Fruit fly (Drosophila melanogaster) whole organism, embryonic: ENCODE results near the gene put.

ENCODE experiments used
- Ada2b ChIP-seq: fragments of 200-800 bp; sonication (Bioruptor generic); IDR thresholded peaks from 2 replicates; pipeline ENCODE4 v1.3.6; 2022; ENCODE audit warnings: missing biosample characterization, missing genetic modification characterization
- Adf1 ChIP-seq: fragments of 200-800 bp; sonication (Bioruptor generic); IDR thresholded peaks from 2 replicates; pipeline ENCODE4 v1.3.6; 2022; ENCODE audit warnings: missing biosample characterization, missing genetic modification characterization
- CG10274 ChIP-seq: fragments of 200-800 bp; sonication (Bioruptor generic); optimal IDR thresholded peaks from 3 replicates; lab custom pipeline; 2017; ENCODE audit warnings: missing biosample characterization, mild to moderate bottlenecking, missing genetic modification characterization
- CG1602 ChIP-seq: fragments of 200-800 bp; sonication (Bioruptor generic); optimal IDR thresholded peaks from 3 replicates; lab custom pipeline; 2016; ENCODE audit warnings: missing biosample characterization, missing genetic modification characterization
- CG1603 ChIP-seq: fragments of 200-800 bp; sonication (Bioruptor generic); optimal IDR thresholded peaks from 2 replicates; lab custom pipeline; 2019; ENCODE audit warnings: missing biosample characterization, mild to moderate bottlenecking, missing genetic modification characterization, moderate library complexity
- CG16779 ChIP-seq: fragments of 200-800 bp; sonication (Bioruptor generic); IDR thresholded peaks from 2 replicates; pipeline ENCODE4 v1.3.6; 2022; ENCODE audit warnings: missing biosample characterization, missing genetic modification characterization
- CG18619 ChIP-seq: fragments of 200-800 bp; sonication (Bioruptor generic); optimal IDR thresholded peaks from 3 replicates; lab custom pipeline; 2017; ENCODE audit warnings: missing biosample characterization, mild to moderate bottlenecking, missing genetic modification characterization
- CG2120 ChIP-seq: fragments of 200-800 bp; sonication (Bioruptor generic); optimal IDR thresholded peaks from 3 replicates; lab custom pipeline; 2016; ENCODE audit warnings: missing biosample characterization, missing genetic modification characterization
- CG2875 ChIP-seq: fragments of 200-800 bp; sonication (Bioruptor generic); optimal IDR thresholded peaks from 2 replicates; lab custom pipeline; 2017; ENCODE audit warnings: missing biosample characterization, mild to moderate bottlenecking, missing genetic modification characterization, missing genetic modification reagents
- CG30020 ChIP-seq: fragments of 200-800 bp; optimal IDR thresholded peaks from 2 replicates; lab custom pipeline; 2019; ENCODE audit warnings: missing biosample characterization, mild to moderate bottlenecking, missing genetic modification characterization, moderate library complexity
- CG33213 ChIP-seq: fragments of 200-800 bp; sonication (Bioruptor generic); optimal IDR thresholded peaks from 3 replicates; lab custom pipeline; 2016; ENCODE audit warnings: missing biosample characterization, missing genetic modification characterization
- CG34422 ChIP-seq: fragments of 200-800 bp; sonication (Bioruptor generic); IDR thresholded peaks from 3 replicates; pipeline ENCODE4 v1.3.6; 2022; ENCODE audit warnings: missing biosample characterization, missing genetic modification characterization
- CG5245 ChIP-seq: fragments of 200-800 bp; sonication (Bioruptor generic); optimal IDR thresholded peaks from 3 replicates; lab custom pipeline; 2016; ENCODE audit warnings: missing biosample characterization, missing genetic modification characterization
- CG5953 ChIP-seq: fragments of 200-800 bp; sonication (Bioruptor generic); IDR thresholded peaks from 2 replicates; pipeline ENCODE4 v1.3.6; 2022; ENCODE audit warnings: missing biosample characterization, missing genetic modification characterization
- CG6175 ChIP-seq: fragments of 200-800 bp; sonication (Bioruptor generic); IDR thresholded peaks from 3 replicates; pipeline ENCODE4 v1.3.6; 2022; ENCODE audit warnings: missing biosample characterization, missing genetic modification characterization
- CG6689 ChIP-seq: fragments of 200-800 bp; sonication (Bioruptor generic); IDR thresholded peaks from 2 replicates; pipeline ENCODE4 v1.3.6; 2022; ENCODE audit warnings: missing biosample characterization, missing genetic modification characterization
- CG9876 ChIP-seq: fragments of 200-800 bp; sonication (Bioruptor generic); optimal IDR thresholded peaks from 2 replicates; lab custom pipeline; 2016; ENCODE audit warnings: missing biosample characterization, missing genetic modification characterization
- CHES-1-like ChIP-seq: fragments of 200-800 bp; sonication (Bioruptor generic); optimal IDR thresholded peaks from 2 replicates; lab custom pipeline; 2016; ENCODE audit warnings: missing biosample characterization, missing genetic modification characterization
- Doc3 ChIP-seq: fragments of 200-800 bp; sonication (Bioruptor generic); IDR thresholded peaks from 3 replicates; pipeline ENCODE4 v1.3.6; 2022; ENCODE audit warnings: missing biosample characterization, missing genetic modification characterization; ENCODE audit not compliant: partially characterized antibody
- E2f2 ChIP-seq: fragments of 200-800 bp; sonication (Bioruptor generic); IDR thresholded peaks from 2 replicates; pipeline ENCODE4 v1.3.6; 2022; ENCODE audit warnings: missing biosample characterization, missing genetic modification characterization
- HmgD ChIP-seq: fragments of 200-800 bp; sonication (Bioruptor generic); optimal IDR thresholded peaks from 3 replicates; lab custom pipeline; 2016; ENCODE audit warnings: missing biosample characterization, missing genetic modification characterization
- Hsf ChIP-seq: fragments of 200-800 bp; sonication (Bioruptor generic); optimal IDR thresholded peaks from 3 replicates; lab custom pipeline; 2016; ENCODE audit warnings: missing biosample characterization, missing genetic modification characterization
- Med ChIP-seq: fragments of 200-800 bp; sonication (Bioruptor generic); peaks from one replicate; lab custom pipeline; 2016; ENCODE audit warnings: missing biosample characterization, missing genetic modification characterization, mild to moderate bottlenecking, inconsistent platforms, moderate library complexity
- NC2β ChIP-seq: fragments of 200-800 bp; sonication (Bioruptor generic); optimal IDR thresholded peaks from 2 replicates; lab custom pipeline; 2016; ENCODE audit warnings: missing biosample characterization, missing genetic modification characterization
- Tbp ChIP-seq: fragments of >200 bp; optimal IDR thresholded peaks from 2 replicates; lab custom pipeline; 2018; ENCODE audit warnings: missing biosample characterization, missing genetic modification characterization
- ase ChIP-seq: fragments of 200-800 bp; sonication (Bioruptor generic); IDR thresholded peaks from 3 replicates; pipeline ENCODE4 v1.3.6; 2022; ENCODE audit warnings: missing biosample characterization, missing genetic modification characterization
- cad ChIP-seq: fragments of >200 bp; optimal IDR thresholded peaks from 2 replicates; lab custom pipeline; 2017; ENCODE audit warnings: missing biosample characterization, missing genetic modification characterization
- chm ChIP-seq: fragments of 200-800 bp; sonication (Bioruptor generic); IDR thresholded peaks from 2 replicates; pipeline ENCODE4 v1.3.6; 2022; ENCODE audit warnings: missing biosample characterization, missing genetic modification characterization
- ci ChIP-seq: fragments of 200-800 bp; sonication (Bioruptor generic); IDR thresholded peaks from 3 replicates; pipeline ENCODE4 v1.3.6; 2022; ENCODE audit warnings: missing biosample characterization, missing genetic modification characterization
- corto ChIP-seq: fragments of 200-800 bp; sonication (Bioruptor generic); optimal IDR thresholded peaks from 2 replicates; lab custom pipeline; 2016; ENCODE audit warnings: missing biosample characterization, mild to moderate bottlenecking, missing genetic modification characterization, moderate library complexity
- crol ChIP-seq: fragments of 200-800 bp; sonication (Bioruptor generic); IDR thresholded peaks from 2 replicates; pipeline ENCODE4 v1.3.6; 2022; ENCODE audit warnings: missing biosample characterization, missing genetic modification characterization
- dysf ChIP-seq: fragments of 200-800 bp; sonication (Bioruptor generic); IDR thresholded peaks from 3 replicates; pipeline ENCODE4 v1.3.6; 2022; ENCODE audit warnings: missing biosample characterization, missing genetic modification characterization
- eyg ChIP-seq: fragments of 200-800 bp; sonication (Bioruptor generic); optimal IDR thresholded peaks from 3 replicates; lab custom pipeline; 2016; ENCODE audit warnings: missing biosample characterization, missing genetic modification characterization
- fd102C ChIP-seq: fragments of 200-800 bp; sonication (Bioruptor generic); optimal IDR thresholded peaks from 2 replicates; lab custom pipeline; 2018; ENCODE audit warnings: missing biosample characterization, mild to moderate bottlenecking, missing genetic modification characterization, moderate library complexity
- ftz-f1 ChIP-seq: fragments of 200-800 bp; sonication (Bioruptor generic); optimal IDR thresholded peaks from 2 replicates; lab custom pipeline; 2016; ENCODE audit warnings: missing biosample characterization, missing genetic modification characterization
- grn ChIP-seq: fragments of 200-800 bp; sonication (Bioruptor generic); optimal IDR thresholded peaks from 3 replicates; lab custom pipeline; 2017; ENCODE audit warnings: missing biosample characterization, missing genetic modification characterization
- kay ChIP-seq: fragments of 200-800 bp; sonication (Bioruptor generic); optimal IDR thresholded peaks from 2 replicates; lab custom pipeline; 2016; ENCODE audit warnings: missing biosample characterization, missing genetic modification characterization
- ken ChIP-seq: fragments of 200-800 bp; sonication (Bioruptor generic); IDR thresholded peaks from 3 replicates; pipeline ENCODE4 v1.3.6; 2022; ENCODE audit warnings: missing biosample characterization, missing genetic modification characterization
- maf-S ChIP-seq: fragments of 200-800 bp; sonication (Bioruptor generic); optimal IDR thresholded peaks from 2 replicates; lab custom pipeline; 2016; ENCODE audit warnings: missing biosample characterization, missing genetic modification characterization
- mld ChIP-seq: fragments of 200-800 bp; sonication (Bioruptor generic); IDR thresholded peaks from 3 replicates; pipeline ENCODE4 v1.3.6; 2022; ENCODE audit warnings: missing biosample characterization, missing genetic modification characterization; ENCODE audit not compliant: partially characterized antibody
- nom ChIP-seq: fragments of 200-800 bp; sonication (Bioruptor generic); optimal IDR thresholded peaks from 2 replicates; lab custom pipeline; 2017; ENCODE audit warnings: missing biosample characterization, missing genetic modification characterization, mild to moderate bottlenecking, moderate library complexity, missing genetic modification reagents
- ranshi ChIP-seq: fragments of 200-800 bp; sonication (Bioruptor generic); IDR thresholded peaks from 2 replicates; pipeline ENCODE4 v1.3.6; 2022; ENCODE audit warnings: missing biosample characterization, missing genetic modification characterization
- sc ChIP-seq, 3 experiments: fragments of >200 bp in 2 of 3; fragments of 200-800 bp in 1 of 3; sonication (Bioruptor generic) in 1 of 3; optimal IDR thresholded peaks; 2 replicates in 2 of 3; 3 replicates in 1 of 3; lab custom pipeline; 2017; ENCODE audit warnings: mild to moderate bottlenecking in 1 of 3, missing biosample characterization in 1 of 3, missing genetic modification characterization in 1 of 3, missing genetic modification reagents in 1 of 3
- sens ChIP-seq: fragments of 200-800 bp; sonication (Bioruptor generic); peaks from one replicate; lab custom pipeline; 2016; ENCODE audit warnings: missing biosample characterization, missing genetic modification characterization
- sens-2 ChIP-seq: fragments of 200-800 bp; sonication (Bioruptor generic); IDR thresholded peaks from 2 replicates; pipeline ENCODE4 v1.3.6; 2022; ENCODE audit warnings: missing biosample characterization, missing genetic modification characterization
- so ChIP-seq: fragments of 200-800 bp; sonication (Bioruptor generic); IDR thresholded peaks from 3 replicates; pipeline ENCODE4 v1.3.6; 2022; ENCODE audit warnings: missing biosample characterization, missing genetic modification characterization
- tup ChIP-seq: fragments of 200-800 bp; sonication (Bioruptor generic); optimal IDR thresholded peaks from 2 replicates; lab custom pipeline; 2016; ENCODE audit warnings: missing biosample characterization, mild to moderate bottlenecking, missing genetic modification characterization, moderate library complexity
- unc-4 ChIP-seq: fragments of 200-800 bp; sonication (Bioruptor generic); IDR thresholded peaks from 2 replicates; pipeline ENCODE4 v1.3.6; 2022; ENCODE audit warnings: missing biosample characterization, missing genetic modification characterization; ENCODE audit not compliant: partially characterized antibody

The put gene

DNA sequence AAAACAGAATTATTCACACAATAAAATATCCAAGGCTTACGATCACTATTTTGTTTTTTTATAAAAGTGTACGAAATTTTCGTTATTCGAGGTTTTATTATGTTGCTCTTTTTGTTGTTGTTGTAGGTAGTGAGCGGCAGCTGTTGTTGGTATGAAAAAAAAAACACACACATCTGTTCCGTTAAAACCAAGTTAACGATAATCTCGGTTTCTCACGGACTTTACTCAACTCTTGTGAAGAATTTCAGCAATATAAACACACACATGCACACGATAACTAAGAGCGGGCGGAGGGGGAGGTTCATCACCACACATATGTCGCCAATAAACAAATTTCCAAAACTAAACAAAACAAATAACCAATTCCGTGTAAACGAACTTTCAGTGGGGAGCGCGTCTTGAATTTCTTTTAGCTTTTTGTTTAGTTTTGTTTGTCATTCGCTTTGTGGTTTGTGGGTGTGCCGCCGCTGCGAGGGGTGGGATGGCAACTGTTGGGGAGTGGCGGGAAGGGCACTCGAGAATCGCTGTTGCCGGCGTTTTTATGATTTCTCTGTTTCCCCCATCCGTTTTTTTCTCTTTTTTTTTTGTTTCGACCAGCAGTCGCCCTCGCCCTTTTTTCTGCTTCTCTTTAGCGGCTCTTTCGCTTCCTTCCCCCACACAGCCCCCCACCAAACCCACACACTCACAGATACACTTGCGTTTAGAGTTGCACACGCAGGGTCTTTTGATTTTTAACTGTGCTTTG, 28.9 kb upstream of the put start (continued):
- TF ChIP-seq fd102C (GFP tag; lab: Kevin White, UChicago) (no peak), mld (GFP tag; lab: Robert Waterston, UW) (0 out of 3 replicates have a peak, but pooled peaks have one; percentile 9), CG30020 (no peak), kay (GFP tag; lab: Kevin White, UChicago) (no peak), ranshi (GFP tag; lab: Robert Waterston, UW) (0 out of 2 replicates have a peak, but pooled peaks have one; percentile 4), Doc3 (GFP tag; lab: Robert Waterston, UW) (no peak), unc-4 (no peak), CG6689 (GFP tag; lab: Robert Waterston, UW) (no peak), grn (GFP tag; lab: Kevin White, UChicago) (no peak), CG2875 (GFP tag; lab: Kevin White, UChicago) (no peak), CG2120 (GFP tag; lab: Kevin White, UChicago) (no peak), CG1602 (no peak), corto (no peak), sc (optimal IDR thresholded peaks at IDR 0.05; lab: Kevin White, UChicago) (no peak), sc (GFP tag; optimal IDR thresholded peaks at IDR 0.05; lab: Kevin White, UChicago) (no peak), cad (GFP tag; lab: Kevin White, UChicago) (no peak), sens-2 (GFP tag; lab: Robert Waterston, UW) (no peak), CG10274 (GFP tag; lab: Kevin White, UChicago) (peak; percentile 98), ken (GFP tag; lab: Robert Waterston, UW) (no peak), CG18619 (GFP tag; lab: Kevin White, UChicago) (no peak), CG5245 (GFP tag; lab: Kevin White, UChicago) (no peak), NC2β (GFP tag; lab: Kevin White, UChicago) (no peak), CG1603 (tag; lab: Kevin White, UChicago) (peak; percentile 35), HmgD (GFP tag; lab: Kevin White, UChicago) (no peak), Adf1 (GFP tag; lab: Robert Waterston, UW) (no peak), Ada2b (no peak), ci (peak; percentile 46; the same call in 1 of the 3 replicates), ftz-f1 (GFP tag; lab: Kevin White, UChicago) (no peak), CHES-1-like (GFP tag; lab: Kevin White, UChicago) (peak; percentile 22), eyg (GFP tag; lab: Kevin White, UChicago) (peak; percentile 11), CG5953 (no peak), CG33213 (no peak)

DNA sequence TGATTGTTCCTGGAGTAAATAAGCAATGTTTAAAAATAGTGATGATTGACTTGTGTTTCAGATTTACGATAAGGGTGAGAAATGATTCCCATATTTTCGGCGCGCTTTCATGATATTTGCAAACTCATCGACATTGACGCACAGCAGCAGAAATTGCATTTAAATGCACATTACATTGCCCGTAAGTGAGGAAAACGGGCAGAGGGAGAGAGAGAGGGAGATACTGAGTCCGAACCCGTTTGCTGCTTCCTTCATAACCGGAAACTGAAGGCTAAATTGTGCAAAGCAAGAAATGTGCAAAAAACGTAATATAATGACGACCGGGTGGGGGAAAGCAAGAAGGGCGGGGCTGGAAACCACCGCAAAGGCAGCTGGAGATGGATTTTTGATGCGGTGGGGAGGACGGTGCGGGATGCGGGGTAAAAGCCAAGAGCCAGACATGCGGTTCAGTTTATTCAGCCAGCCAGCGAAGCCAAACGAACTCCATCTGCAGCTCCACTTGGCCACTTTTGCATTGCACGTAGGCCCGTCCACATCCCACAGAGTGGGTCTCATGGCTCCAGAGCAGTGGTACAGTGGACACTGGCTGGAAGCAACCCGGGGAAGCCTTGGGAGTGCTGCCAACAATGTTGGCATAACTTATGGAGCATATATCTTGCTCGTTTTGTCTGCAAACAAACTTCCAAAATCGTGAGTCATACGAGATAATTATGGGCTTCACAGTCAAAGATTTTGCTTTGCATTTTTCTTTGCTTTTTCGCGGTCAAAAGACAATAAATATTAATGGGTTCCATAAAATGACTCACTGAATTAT, 27.7 kb upstream of the put start:
- TF ChIP-seq CG34422: 0 out of 3 replicates have a peak, but pooled peaks have one; percentile 25
- TF ChIP-seq Tbp (GFP tag; lab: Kevin White, UChicago): no peak
- TF ChIP-seq Hsf (GFP tag; lab: Kevin White, UChicago): no peak
- TF ChIP-seq NC2β (GFP tag; lab: Kevin White, UChicago): no peak
- TF ChIP-seq E2f2 (GFP tag; lab: Robert Waterston, UW): 0 out of 2 replicates have a peak, but pooled peaks have one; percentile 10
- TF ChIP-seq crol: 0 out of 2 replicates have a peak, but pooled peaks have one; percentile 47
- TF ChIP-seq nom (GFP tag; lab: Kevin White, UChicago): peak; percentile 41
- TF ChIP-seq Med (GFP tag; lab: Kevin White, UChicago): peak; percentile 58
- TF ChIP-seq CG16779 (GFP tag; lab: Robert Waterston, UW): 0 out of 2 replicates have a peak, but pooled peaks have one; percentile 51
- TF ChIP-seq CG9876: no peak
- TF ChIP-seq ase (GFP tag; lab: Robert Waterston, UW): 0 out of 3 replicates have a peak, but pooled peaks have one; percentile 11
- no peak for TF ChIP-seq maf-S (GFP tag; lab: Kevin White, UChicago)
- no peak for TF ChIP-seq so (GFP tag; lab: Robert Waterston, UW)
- 0 out of 3 replicates have a peak, but pooled peaks have one; percentile 38 for TF ChIP-seq dysf
- peak; percentile 20 for TF ChIP-seq grn (GFP tag; lab: Kevin White, UChicago)
- TF ChIP-seq chm (GFP tag; lab: Robert Waterston, UW): 0 out of 2 replicates have a peak, but pooled peaks have one; percentile 24
- TF ChIP-seq sens (GFP tag; lab: Kevin White, UChicago): peak; percentile 42
- 0 out of 3 replicates have a peak, but pooled peaks have one; percentile 9 for TF ChIP-seq CG6175
- no peak for TF ChIP-seq tup (GFP tag; lab: Kevin White, UChicago)
